Worm (Caenorhabditis elegans): ENCODE measurements around the gene ZK930.2.

DNA sequence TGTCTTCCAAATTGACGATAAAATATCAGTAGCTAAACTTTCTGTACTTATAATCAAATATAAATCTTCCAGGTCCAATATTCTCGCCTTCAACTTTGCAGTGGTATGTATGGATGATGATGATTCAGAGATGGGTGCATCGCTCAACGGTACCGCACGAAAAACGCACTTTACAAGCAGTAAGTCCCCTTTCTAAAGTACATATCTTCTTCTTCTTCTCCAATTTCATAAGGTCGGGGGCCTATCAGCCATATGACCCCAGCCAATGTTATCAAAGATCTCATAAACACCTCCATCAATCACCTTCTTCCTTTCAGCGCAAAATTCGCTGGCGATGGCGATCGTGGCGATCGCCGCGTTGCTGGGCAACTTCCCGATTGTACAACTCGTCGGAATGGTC is 49.8 kb downstream of the ZK930.2 start:
- TF ChIP-seq ceh-88 (GFP tag; IDR thresholded peaks at IDR 0.05) (no peak), mdl-1 (tag; optimal IDR thresholded peaks at IDR 0.05) (no peak), mef-2 (tag; optimal IDR thresholded peaks at IDR 0.05) (no peak), tbx-2 (tag; optimal IDR thresholded peaks at IDR 0.05) (no peak), C16A3.4 (tag; optimal IDR thresholded peaks at IDR 0.05) (no peak), irx-1 (tag; optimal IDR thresholded peaks at IDR 0.05) (no peak), egl-27 (tag; optimal IDR thresholded peaks at IDR 0.05) (no peak), nhr-28 (tag; optimal IDR thresholded peaks at IDR 0.05) (no peak), unc-86 (tag; optimal IDR thresholded peaks at IDR 0.05) (no peak), ztf-11 (tag; optimal IDR thresholded peaks at IDR 0.05) (no peak), jun-1 (tag; optimal IDR thresholded peaks at IDR 0.05) (no peak), nhr-237 (tag; optimal IDR thresholded peaks at IDR 0.05) (no peak), unc-62 (GFP tag; optimal IDR thresholded peaks at IDR 0.05) (no peak), snpc-4 (tag; optimal IDR thresholded peaks at IDR 0.05) (no peak)

All from whole organism, L1 larva.